Fruit fly (Drosophila melanogaster) whole organism, larva: ENCODE data around the gene betaGlu.

Experiments used
- noc ChIP-seq: fragments of 200-800 bp; sonication (Bioruptor generic); optimal IDR thresholded peaks from 3 replicates; lab custom pipeline; 2019; ENCODE audit warnings: missing biosample characterization, mild to moderate bottlenecking, missing genetic modification characterization, moderate library complexity

Gene betaGlu

dm6 chr3R:31771790-31772576 lies at the start of gene betaGlu, which contains the start of gene sip3:
Gene betaGlu, minus strand, starts transcription at chr3R:31771848.
Gene sip3, plus strand, starts transcription at chr3R:31772219.
- no peak for TF ChIP-seq noc

dm6 chr3R:31812976-31813298 lies 41.3 kb upstream of the betaGlu start:
- TF ChIP-seq noc: no peak

dm6 chr3R:31812117-31812975 lies 40.7 kb upstream of the betaGlu start, which contains the start of the genes FeCH and RhoGAP100F:
Gene FeCH, minus strand, starts transcription at chr3R:31812296.
Gene RhoGAP100F, plus strand, starts transcription at chr3R:31812609.
- no peak for TF ChIP-seq noc

DNA sequence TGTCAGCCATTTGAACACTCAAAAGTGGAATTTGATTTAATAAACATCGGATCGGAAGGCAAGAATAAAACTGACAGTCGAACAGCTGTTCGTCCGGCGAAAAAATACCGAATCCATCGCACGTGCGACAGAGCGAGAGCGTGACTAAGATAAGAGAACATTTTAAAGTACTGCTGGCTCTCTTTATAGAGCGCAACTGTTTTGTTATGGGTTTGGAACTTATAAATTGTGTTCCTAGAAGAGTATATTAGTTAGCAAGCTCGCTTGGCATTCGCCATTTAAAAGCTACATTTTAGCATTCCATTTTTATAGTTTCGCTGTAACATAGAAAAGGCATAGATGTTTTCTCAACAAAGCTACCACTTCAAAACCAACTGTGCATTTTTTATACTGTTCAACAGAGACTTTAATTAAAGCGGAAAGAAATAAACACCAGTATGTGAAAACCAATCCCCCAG lies 38.5 kb upstream of the betaGlu start, which contains the start of gene Rift:
Rift (minus strand) TSS at position 114 of the 458 bp plus-strand sequence.
- TF ChIP-seq noc: no peak

- TF ChIP-seq noc: no peak
Measured at dm6 chr3R:31809622-31810021, 38.0 kb upstream of the betaGlu start.

DNA sequence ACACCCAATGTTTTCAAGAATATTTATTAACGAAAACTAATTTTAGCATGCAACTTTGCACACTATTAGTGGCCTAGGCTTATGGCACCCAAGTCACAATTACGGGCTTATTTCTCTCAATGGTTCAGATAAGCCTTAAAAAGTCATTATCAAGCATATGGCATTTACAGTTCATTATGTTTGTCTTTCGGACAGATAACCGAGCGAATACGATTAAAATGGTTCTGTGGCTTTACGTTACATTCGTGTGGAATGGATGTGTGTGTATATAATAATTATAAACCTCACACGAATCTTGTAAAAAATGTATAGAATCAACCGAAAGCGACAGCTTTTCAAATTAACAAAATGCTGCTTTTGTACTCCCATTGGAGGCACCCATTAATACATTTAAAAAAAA lies 36.9 kb upstream of the betaGlu start:
- TF ChIP-seq noc: no peak

DNA sequence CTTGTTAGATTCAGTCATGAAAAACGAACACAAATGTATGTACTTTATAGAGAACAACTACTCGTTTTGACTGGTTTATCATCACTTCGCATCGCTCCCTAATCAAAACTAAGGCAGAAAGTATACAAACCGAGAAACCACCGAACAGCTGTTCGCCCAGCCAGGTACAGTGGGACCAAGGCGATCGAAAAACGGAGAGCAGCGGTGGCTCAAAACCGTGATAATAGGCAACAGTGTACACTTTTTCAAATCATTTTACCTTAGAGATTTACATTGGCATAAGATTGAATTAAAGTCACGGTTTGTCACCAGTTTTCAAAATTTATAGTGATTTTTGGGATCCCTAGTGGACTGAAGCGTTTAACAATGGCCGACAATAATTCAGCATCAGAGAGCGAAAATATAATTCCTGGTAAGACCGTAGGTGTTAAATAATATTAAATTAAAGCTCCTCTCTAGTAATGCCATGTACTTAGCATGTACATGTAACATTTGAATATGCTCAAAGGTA lies 33.6 kb upstream of the betaGlu start, which contains the start of the genes CG42233 and CG1971:
CG42233 (minus strand) TSS at position 51 of the 511 bp plus-strand sequence.
CG1971 (plus strand) TSS at position 241 of the 511 bp plus-strand sequence.
- no peak for TF ChIP-seq noc

dm6 chr3R:31800663-31801062 lies 29.0 kb upstream of the betaGlu start, which contains the start of gene Ir100a:
Gene Ir100a, plus strand, starts transcription at chr3R:31800963.
- TF ChIP-seq noc: no peak

dm6 chr3R:31794457-31794856 lies 22.8 kb upstream of the betaGlu start:
- TF ChIP-seq noc: no peak

dm6 chr3R:31793664-31794417 lies 22.2 kb upstream of the betaGlu start, which contains the start of the genes Mccc1 and Acf:
Gene Mccc1, minus strand, starts transcription at chr3R:31793907.
Gene Acf, plus strand, starts transcription at chr3R:31793981.
- no peak for TF ChIP-seq noc

DNA sequence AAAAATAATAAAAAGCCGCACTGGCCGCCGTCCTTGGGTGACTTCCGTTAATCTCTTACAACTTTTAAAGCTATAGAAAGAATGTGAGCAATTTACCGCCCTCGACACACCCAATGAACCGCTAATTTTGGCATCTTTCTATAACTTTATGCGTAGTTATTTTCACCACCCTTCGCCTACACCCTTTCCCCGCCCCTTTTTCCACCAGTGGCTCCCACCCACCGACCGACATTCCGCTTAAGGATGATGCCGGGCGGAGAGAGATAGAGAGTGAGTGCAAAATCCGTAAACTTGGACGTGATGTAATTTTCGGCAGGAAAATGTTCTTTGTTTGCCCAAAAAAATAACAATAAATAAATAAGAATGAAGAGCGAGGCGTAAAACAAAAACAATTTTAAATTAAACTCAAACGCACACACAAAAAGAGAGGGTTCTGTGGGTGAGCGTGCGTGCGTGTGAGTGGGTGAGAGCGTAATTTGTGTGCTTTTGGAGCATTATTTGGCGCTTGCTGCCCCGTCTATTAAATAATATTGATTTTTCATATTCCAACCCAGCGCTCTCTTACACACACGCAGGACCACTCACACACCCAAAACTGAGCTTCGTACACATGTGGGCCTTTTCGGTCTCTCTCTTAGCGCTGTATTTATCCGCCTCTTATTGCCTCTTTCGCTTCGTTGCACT lies 6.0 kb upstream of the betaGlu start:
- TF ChIP-seq noc: no peak

- peak; percentile 66 for TF ChIP-seq noc
Measured at dm6 chr3R:31776583-31777362, 5.1 kb upstream of the betaGlu start, which contains the start of the genes CG2126 and faf. Gene CG2126, minus strand, starts transcription at chr3R:31776652. Gene faf, plus strand, starts transcription at chr3R:31777020.

dm6 chr3R:31768198-31768597 lies 3.5 kb downstream of the betaGlu start:
- no peak for TF ChIP-seq noc

dm6 chr3R:31767528-31767927 lies 4.1 kb downstream of the betaGlu start:
- no peak for TF ChIP-seq noc
